Fruit fly (Drosophila melanogaster): ENCODE measurements around the gene nst.

The nst gene

DNA sequence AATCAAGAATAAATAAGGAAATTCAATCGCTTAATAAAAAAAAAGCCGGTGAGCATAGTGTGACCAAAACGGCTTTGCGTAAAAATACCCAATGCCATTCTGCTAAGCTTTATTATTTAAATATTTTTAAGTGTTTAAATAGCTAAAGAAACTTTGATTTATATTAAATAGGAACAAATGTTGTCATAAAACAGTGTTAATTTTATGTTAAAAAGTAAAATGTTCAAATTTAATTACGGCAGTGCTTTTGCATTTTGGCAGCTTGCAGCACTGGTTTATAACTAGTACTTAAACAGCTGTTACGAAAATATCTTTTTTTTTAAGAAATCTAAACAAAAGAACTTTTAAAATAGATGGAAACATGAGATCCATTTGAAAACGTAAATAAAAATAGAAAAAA is 28.7 kb downstream of the nst start, which contains the start of the genes CG10638 and CG10681 (continued):
- TF ChIP-seq CG16779 (tag; optimal IDR thresholded peaks at IDR 0.05) (no peak), Ets96B (tag; optimal IDR thresholded peaks at IDR 0.05) (peak; percentile 26), CG31627 (GFP tag; optimal IDR thresholded peaks at IDR 0.05) (peak; percentile 40), CG6276 (GFP tag; optimal IDR thresholded peaks at IDR 0.05) (no peak), Sox14 (GFP tag; optimal IDR thresholded peaks at IDR 0.05) (peak; percentile 81), Eip93F (GFP tag; optimal IDR thresholded peaks at IDR 0.05) (peak; percentile 36), Hr4 (GFP tag; optimal IDR thresholded peaks at IDR 0.05) (peak; percentile 56), dsx (GFP tag; optimal IDR thresholded peaks at IDR 0.05; ENCODE audit: poor library complexity, severe bottlenecking) (peak; percentile 13), svp (GFP tag) (no peak), fd85E (GFP tag; optimal IDR thresholded peaks at IDR 0.05) (no peak), Ets21C (GFP tag; optimal IDR thresholded peaks at IDR 0.05) (no peak), CG6792 (GFP tag; optimal IDR thresholded peaks at IDR 0.05) (peak; percentile 1), Sox102F (GFP tag; optimal IDR thresholded peaks at IDR 0.05) (no peak)

DNA sequence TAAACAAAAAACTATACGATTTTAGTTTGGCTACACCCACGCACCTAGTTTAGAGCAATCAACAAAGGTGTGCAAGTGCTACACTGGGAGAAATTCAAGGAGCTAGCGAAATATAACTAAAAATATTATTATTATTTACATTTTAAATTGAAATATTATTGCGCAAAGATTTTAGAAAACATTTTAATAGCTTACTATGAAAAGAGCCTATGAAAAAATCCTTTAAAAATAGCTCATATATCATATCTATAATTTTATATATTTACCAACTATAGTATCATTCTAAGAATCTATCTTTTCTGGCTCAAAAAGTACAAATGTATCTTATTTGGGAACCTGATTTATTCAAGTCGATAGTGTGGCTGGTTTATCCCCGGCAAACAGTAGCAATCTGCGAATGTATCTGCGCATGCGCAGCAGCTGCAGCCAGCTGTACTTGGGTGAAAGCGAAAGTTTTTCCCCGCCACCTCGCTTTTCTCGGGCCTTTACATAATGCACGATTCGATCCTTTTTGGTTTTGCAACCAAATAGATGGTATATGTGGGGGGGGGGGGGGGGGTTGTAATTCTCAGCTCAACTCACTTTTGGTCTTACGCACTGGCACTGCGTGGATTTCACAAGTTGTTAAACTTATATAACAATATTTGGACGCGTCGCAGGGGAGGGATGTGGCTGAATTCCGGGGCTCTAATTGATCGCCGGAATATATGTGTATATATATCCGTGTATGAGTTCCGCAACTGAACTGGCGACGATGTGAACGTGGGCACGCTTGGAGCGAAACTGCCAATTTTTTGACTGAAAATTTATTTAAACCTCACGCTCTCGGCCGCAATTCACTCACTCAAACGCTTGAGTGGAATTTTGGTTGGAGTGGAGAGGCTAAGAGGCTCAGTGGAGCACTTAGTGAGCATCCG is 33.3 kb downstream of the nst start, which contains the start of gene CG10657:
TSS of gene CG10657 (minus strand) at position 789 of the 917 bp plus-strand sequence.
- TF ChIP-seq CG6792 (GFP tag; optimal IDR thresholded peaks at IDR 0.05) (no peak), CG6163 (GFP tag; IDR thresholded peaks at IDR 0.05) (no peak), Hr38 (GFP tag; optimal IDR thresholded peaks at IDR 0.05) (no peak), achi (GFP tag; optimal IDR thresholded peaks at IDR 0.05) (no peak), esn (GFP tag; optimal IDR thresholded peaks at IDR 0.05) (no peak), CG16779 (tag; optimal IDR thresholded peaks at IDR 0.05) (no peak), lz (GFP tag; optimal IDR thresholded peaks at IDR 0.05) (no peak), CG31627 (GFP tag; optimal IDR thresholded peaks at IDR 0.05) (no peak), eg (GFP tag; IDR thresholded peaks at IDR 0.05) (peak; percentile 69; the same call in 2 of the 3 replicates), Hr39 (GFP tag; optimal IDR thresholded peaks at IDR 0.05) (no peak), topi (GFP tag; optimal IDR thresholded peaks at IDR 0.05) (no peak), CG11902 (GFP tag; optimal IDR thresholded peaks at IDR 0.05) (no peak), CG6276 (GFP tag; optimal IDR thresholded peaks at IDR 0.05) (peak; percentile 59), CG4318 (GFP tag; optimal IDR thresholded peaks at IDR 0.05) (no peak), net (GFP tag; optimal IDR thresholded peaks at IDR 0.05) (no peak), CG7368 (GFP tag; optimal IDR thresholded peaks at IDR 0.05) (no peak), salr (GFP tag; optimal IDR thresholded peaks at IDR 0.05) (peak in 1 of 2 experiments; percentile 29), Sox15 (GFP tag; optimal IDR thresholded peaks at IDR 0.05) (no peak), Hr4 (GFP tag; optimal IDR thresholded peaks at IDR 0.05) (peak; percentile 22), Ets96B (tag; optimal IDR thresholded peaks at IDR 0.05) (no peak), fd85E (GFP tag; optimal IDR thresholded peaks at IDR 0.05) (no peak), Blimp-1 (GFP tag; optimal IDR thresholded peaks at IDR 0.05) (peak; percentile 97), vri (GFP tag; optimal IDR thresholded peaks at IDR 0.05) (peak; percentile 66), CG10669 (GFP tag; optimal IDR thresholded peaks at IDR 0.05) (no peak), Sox14 (GFP tag; optimal IDR thresholded peaks at IDR 0.05) (no peak), ss (GFP tag; optimal IDR thresholded peaks at IDR 0.05) (no peak), OdsH (GFP tag; optimal IDR thresholded peaks at IDR 0.05) (peak; percentile 30), Gug (GFP tag; IDR thresholded peaks at IDR 0.05) (no peak), CG3032 (tag; optimal IDR thresholded peaks at IDR 0.05) (no peak), fd59A (GFP tag; optimal IDR thresholded peaks at IDR 0.05) (no peak), CG32006 (GFP tag; optimal IDR thresholded peaks at IDR 0.05) (peak; percentile 70), CG3919 (GFP tag; optimal IDR thresholded peaks at IDR 0.05) (no peak), cyc (GFP tag; optimal IDR thresholded peaks at IDR 0.05) (no peak), Eip78C (GFP tag) (peak; percentile 43), CG6854 (GFP tag; optimal IDR thresholded peaks at IDR 0.05) (no peak), CG8319 (GFP tag; optimal IDR thresholded peaks at IDR 0.05) (no peak), CG15336 (GFP tag; IDR thresholded peaks at IDR 0.05) (peak; percentile 58; the same call in 1 of the 2 replicates), spab (GFP tag; optimal IDR thresholded peaks at IDR 0.05) (no peak), pdm3 (GFP tag; optimal IDR thresholded peaks at IDR 0.05) (no peak), CG11762 (GFP tag; optimal IDR thresholded peaks at IDR 0.05; ENCODE audit: insufficient read depth) (peak; percentile 3), CG11294 (GFP tag; IDR thresholded peaks at IDR 0.05) (no peak), acj6 (GFP tag; optimal IDR thresholded peaks at IDR 0.05) (no peak)
